Worm (Caenorhabditis elegans) whole organism, L2 larva: ENCODE measurements around the gene F07F6.4.

Experiments used
- F13H6.1 ChIP-seq: sonication (generic microtip); optimal IDR thresholded peaks from 2 replicates; lab custom pipeline; 2016; ENCODE audit warnings: missing genetic modification characterization, missing compliant biosample characterization
- Y55F3AM.14 ChIP-seq: fragments of 200-800 bp; sonication (Bioruptor generic); optimal IDR thresholded peaks from 2 replicates; lab custom pipeline; 2018; ENCODE audit warnings: mild to moderate bottlenecking, missing genetic modification characterization, missing compliant biosample characterization
- alr-1 ChIP-seq: fragments of 150-350 bp; optimal IDR thresholded peaks from 2 replicates; lab custom pipeline; 2014; ENCODE audit warnings: missing biosample characterization, missing genetic modification characterization
- ama-1 ChIP-seq: fragments of 150-350 bp; optimal IDR thresholded peaks from 2 replicates; lab custom pipeline; 2018; ENCODE audit warnings: inconsistent platforms
- blmp-1 ChIP-seq: sonication (generic microtip); optimal IDR thresholded peaks from 2 replicates; lab custom pipeline; 2017; ENCODE audit warnings: missing genetic modification characterization, mild to moderate bottlenecking, missing compliant biosample characterization, antibody characterized with exemption, moderate library complexity; ENCODE audit not compliant: insufficient read depth
- elt-1 ChIP-seq: fragments of 150-350 bp; optimal IDR thresholded peaks from 2 replicates; lab custom pipeline; 2014; ENCODE audit warnings: missing biosample characterization, missing genetic modification characterization
- fos-1 ChIP-seq: fragments of 150-350 bp; optimal IDR thresholded peaks from 2 replicates; lab custom pipeline; 2014; ENCODE audit warnings: missing biosample characterization, missing genetic modification characterization
- gmeb-1 ChIP-seq: fragments of 150-350 bp; optimal IDR thresholded peaks from 2 replicates; lab custom pipeline; 2014; ENCODE audit warnings: missing biosample characterization, missing genetic modification characterization
- lin-13 ChIP-seq: fragments of 150-350 bp; optimal IDR thresholded peaks from 2 replicates; lab custom pipeline; 2014; ENCODE audit warnings: missing biosample characterization, missing genetic modification reagents, missing genetic modification characterization
- mab-5 ChIP-seq: fragments of 150-350 bp; optimal IDR thresholded peaks from 2 replicates; lab custom pipeline; 2014; ENCODE audit warnings: missing biosample characterization, missing genetic modification characterization
- mbf-1 ChIP-seq: sonication (generic microtip); optimal IDR thresholded peaks from 2 replicates; lab custom pipeline; 2017; ENCODE audit warnings: missing biosample characterization, missing genetic modification characterization
- mdl-1 ChIP-seq, 2 experiments: fragments of 150-350 bp in 1 of 2; sonication (generic microtip) in 1 of 2; optimal IDR thresholded peaks; 2 replicates each; lab custom pipeline; 2017; ENCODE audit warnings: missing biosample characterization in 2 of 2, missing genetic modification characterization in 2 of 2
- nhr-10 ChIP-seq: sonication (generic microtip); optimal IDR thresholded peaks from 2 replicates; lab custom pipeline; 2017; ENCODE audit warnings: missing biosample characterization, missing genetic modification characterization
- nhr-11 ChIP-seq: fragments of 150-350 bp; optimal IDR thresholded peaks from 2 replicates; lab custom pipeline; 2014; ENCODE audit warnings: missing biosample characterization, missing genetic modification characterization
- nhr-12 ChIP-seq: fragments of 150-350 bp; optimal IDR thresholded peaks from 2 replicates; lab custom pipeline; 2014; ENCODE audit warnings: missing biosample characterization, missing genetic modification characterization
- nhr-129 ChIP-seq: fragments of 150-350 bp; optimal IDR thresholded peaks from 2 replicates; lab custom pipeline; 2014; ENCODE audit warnings: missing biosample characterization, missing genetic modification characterization
- nhr-23 ChIP-seq: fragments of 150-350 bp; optimal IDR thresholded peaks from 2 replicates; lab custom pipeline; 2014; ENCODE audit warnings: missing biosample characterization, missing genetic modification reagents, missing genetic modification characterization
- nhr-237 ChIP-seq: fragments of 150-350 bp; optimal IDR thresholded peaks from 2 replicates; lab custom pipeline; 2014; ENCODE audit warnings: missing biosample characterization, missing genetic modification characterization
- nhr-6 ChIP-seq: fragments of 150-350 bp; optimal IDR thresholded peaks from 2 replicates; lab custom pipeline; 2014; ENCODE audit warnings: missing biosample characterization, missing genetic modification characterization
- nhr-77 ChIP-seq: fragments of 150-350 bp; optimal IDR thresholded peaks from 2 replicates; lab custom pipeline; 2014; ENCODE audit warnings: missing biosample characterization, missing genetic modification characterization
- peb-1 ChIP-seq: fragments of 150-350 bp; optimal IDR thresholded peaks from 2 replicates; lab custom pipeline; 2014; ENCODE audit warnings: missing biosample characterization, missing genetic modification characterization
- skn-1 ChIP-seq: sonication (generic microtip); optimal IDR thresholded peaks from 2 replicates; lab custom pipeline; 2017; ENCODE audit warnings: missing biosample characterization, missing genetic modification characterization
- sma-3 ChIP-seq: sonication (generic microtip); optimal IDR thresholded peaks from 2 replicates; lab custom pipeline; 2016; ENCODE audit warnings: missing genetic modification reagents, missing genetic modification characterization, missing compliant biosample characterization
- sma-9 ChIP-seq, 2 experiments: fragments of 150-350 bp in 1 of 2; sonication (generic microtip) in 1 of 2; optimal IDR thresholded peaks; 2 replicates each; lab custom pipeline; 2014 to 2016; ENCODE audit warnings: missing genetic modification characterization in 2 of 2, mild to moderate bottlenecking in 1 of 2, missing biosample characterization in 1 of 2, missing compliant biosample characterization in 1 of 2, missing genetic modification reagents in 1 of 2, moderate library complexity in 1 of 2
- snpc-4 ChIP-seq: fragments of 150-350 bp; optimal IDR thresholded peaks from 2 replicates; lab custom pipeline; 2014; ENCODE audit warnings: missing biosample characterization, missing genetic modification characterization
- unc-39 ChIP-seq: fragments of 150-350 bp; optimal IDR thresholded peaks from 2 replicates; lab custom pipeline; 2014; ENCODE audit warnings: missing biosample characterization, missing genetic modification characterization
- unc-55 ChIP-seq: fragments of 150-350 bp; sonication (generic microtip); optimal IDR thresholded peaks from 3 replicates; lab custom pipeline; 2014; ENCODE audit warnings: missing biosample characterization, missing genetic modification reagents, missing genetic modification characterization
- unc-62 ChIP-seq: fragments of 150-350 bp; optimal IDR thresholded peaks from 2 replicates; lab custom pipeline; 2014; ENCODE audit warnings: missing biosample characterization, missing genetic modification reagents, missing genetic modification characterization
- zag-1 ChIP-seq: fragments of 150-350 bp; optimal IDR thresholded peaks from 2 replicates; lab custom pipeline; 2014; ENCODE audit warnings: missing biosample characterization, missing genetic modification characterization
- ztf-1 ChIP-seq: fragments of 200-800 bp; sonication (Bioruptor generic); conservative IDR thresholded peaks from 2 replicates; pipeline ENCODE4 v1.3.6; 2022; ENCODE audit warnings: missing genetic modification characterization, missing compliant biosample characterization
- ztf-4 ChIP-seq: fragments of 150-350 bp; optimal IDR thresholded peaks from 2 replicates; lab custom pipeline; 2014; ENCODE audit warnings: missing biosample characterization, missing genetic modification characterization

F07F6.4 gene

ce11 chrII:5458683-5459410, 29.5 kb upstream of the F07F6.4 start:
- TF ChIP-seq unc-62 (GFP tag; lab: Kevin White, UChicago) (no peak), fos-1 (peak; percentile 34), ztf-4 (no peak), nhr-129 (no peak), lin-13 (GFP tag; lab: Kevin White, UChicago) (no peak), gmeb-1 (tag; lab: Kevin White, UChicago) (no peak), blmp-1 (peak; percentile 54), zag-1 (tag; lab: Kevin White, UChicago) (no peak), mab-5 (tag; lab: Kevin White, UChicago) (no peak)

- TF ChIP-seq peb-1 (tag; lab: Kevin White, UChicago) (no peak), nhr-129 (no peak), nhr-23 (tag; lab: Kevin White, UChicago) (no peak), nhr-10 (tag; lab: Kevin White, UChicago) (no peak), skn-1 (tag; lab: Kevin White, UChicago) (no peak), nhr-77 (tag; lab: Kevin White, UChicago) (no peak), nhr-6 (tag; lab: Kevin White, UChicago) (no peak), nhr-11 (no peak)
Observed at ce11 chrII:5455650-5456355, 26.4 kb upstream of the F07F6.4 start, which contains the start of gene daz-1. TSS of gene daz-1 (plus strand) at chrII:5456305.

- TF ChIP-seq nhr-6 (tag; lab: Kevin White, UChicago) (no peak), unc-55 (no peak), sma-9 (GFP tag; optimal IDR thresholded peaks at IDR 0.05; lab: Kevin White, UChicago) (no peak), sma-9 (tag; optimal IDR thresholded peaks at IDR 0.05; lab: Kevin White, UChicago) (no peak), mab-5 (tag; lab: Kevin White, UChicago) (no peak)
Observed at ce11 chrII:5453547-5453946, 24.2 kb upstream of the F07F6.4 start, which contains the start of gene dhs-5. TSS of gene dhs-5 (plus strand) at chrII:5453847.

ce11 chrII:5451278-5451677, 21.9 kb upstream of the F07F6.4 start:
- TF ChIP-seq nhr-129 (no peak), zag-1 (tag; lab: Kevin White, UChicago) (no peak), ama-1 (lab: Kevin White, UChicago) (no peak), blmp-1 (no peak), mdl-1 (tag; optimal IDR thresholded peaks at IDR 0.05; lab: Kevin White, UChicago) (no peak), elt-1 (tag; lab: Kevin White, UChicago) (no peak), nhr-23 (tag; lab: Kevin White, UChicago) (no peak), unc-39 (tag; lab: Kevin White, UChicago) (no peak), ztf-1 (no peak)

- TF ChIP-seq sma-3 (GFP tag; lab: Kevin White, UChicago) = peak; percentile 56
- no peak for TF ChIP-seq F13H6.1 (tag; lab: Kevin White, UChicago)
Observed at ce11 chrII:5449620-5450019, 20.2 kb upstream of the F07F6.4 start.

- TF ChIP-seq zag-1 (tag; lab: Kevin White, UChicago) (no peak), nhr-12 (tag; lab: Kevin White, UChicago) (no peak), mbf-1 (tag; lab: Kevin White, UChicago) (no peak), Y55F3AM.14 (GFP tag; lab: Kevin White, UChicago) (no peak), skn-1 (tag; lab: Kevin White, UChicago) (no peak), unc-55 (no peak), ama-1 (lab: Kevin White, UChicago) (no peak), nhr-237 (no peak), nhr-6 (tag; lab: Kevin White, UChicago) (no peak), alr-1 (no peak), sma-9 (GFP tag; optimal IDR thresholded peaks at IDR 0.05; lab: Kevin White, UChicago) (peak; percentile 60), sma-9 (tag; optimal IDR thresholded peaks at IDR 0.05; lab: Kevin White, UChicago) (no peak), F13H6.1 (tag; lab: Kevin White, UChicago) (peak; percentile 52), unc-39 (tag; lab: Kevin White, UChicago) (no peak), snpc-4 (no peak), mab-5 (tag; lab: Kevin White, UChicago) (no peak), nhr-129 (no peak), lin-13 (GFP tag; lab: Kevin White, UChicago) (no peak), sma-3 (GFP tag; lab: Kevin White, UChicago) (no peak)
- TF ChIP-seq, all 48 proteins: peak for 2
Observed at ce11 chrII:5449219-5449618, 19.8 kb upstream of the F07F6.4 start.
